Fruit fly (Drosophila melanogaster): ENCODE results near the gene Fuca.
A peak's percentile ranks its signal among the peaks of the same experiment; 100 is the strongest.

The Fuca gene

DNA sequence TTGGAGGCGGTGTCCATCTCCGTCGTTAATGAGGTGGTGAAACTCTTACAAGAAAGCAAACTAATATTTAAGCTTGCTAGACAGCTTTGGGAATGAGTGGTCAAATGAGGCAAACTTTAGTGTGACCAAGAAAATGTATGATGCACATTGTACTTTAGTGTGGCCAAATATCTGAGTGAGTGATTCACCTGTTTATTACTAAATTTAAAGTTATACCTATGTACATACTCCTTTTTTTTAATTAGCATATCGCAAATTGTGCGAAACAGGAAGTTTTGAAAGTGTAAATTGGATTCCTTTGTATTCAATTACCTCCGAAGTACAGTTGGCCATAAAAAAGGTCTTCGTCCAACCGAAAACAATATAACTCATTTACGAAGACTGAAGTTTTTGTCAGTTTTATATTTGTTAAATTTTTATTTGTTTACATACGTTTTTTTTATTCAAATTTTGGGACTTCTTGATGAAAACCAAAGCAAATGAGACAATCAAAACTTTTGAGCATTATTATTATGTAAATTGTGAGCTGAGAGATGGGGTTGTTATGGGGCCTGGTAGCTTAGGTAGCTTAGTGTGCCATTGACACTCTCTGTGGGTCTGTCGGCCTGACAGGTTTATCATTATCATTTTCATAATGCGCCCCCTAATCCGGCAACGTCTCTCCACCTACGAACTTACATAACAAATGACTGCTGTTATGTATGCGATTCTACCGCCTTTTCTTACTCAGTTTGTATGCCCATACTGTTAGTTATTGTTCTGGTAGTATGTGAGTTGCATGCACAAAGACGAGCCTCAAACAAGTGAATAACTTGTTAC is 17.2 kb upstream of the Fuca start:
- no peak for TF ChIP-seq CG14441 (GFP tag; IDR thresholded peaks at IDR 0.05)
- TF ChIP-seq sob (GFP tag; IDR thresholded peaks at IDR 0.05), result no peak
- peak; percentile 37 for TF ChIP-seq Med (GFP tag)
- no peak for TF ChIP-seq lbe (GFP tag; optimal IDR thresholded peaks at IDR 0.05)
- no peak for TF ChIP-seq CG4820 (GFP tag; optimal IDR thresholded peaks at IDR 0.05)
- TF ChIP-seq Nf-YA (GFP tag; IDR thresholded peaks at IDR 0.05), result no peak
- TF ChIP-seq mirr (GFP tag; optimal IDR thresholded peaks at IDR 0.05), result no peak
- no peak for TF ChIP-seq lola (GFP tag; optimal IDR thresholded peaks at IDR 0.05)
- TF ChIP-seq CG13296 (GFP tag; optimal IDR thresholded peaks at IDR 0.05), result no peak
- TF ChIP-seq Bgb (GFP tag; IDR thresholded peaks at IDR 0.05; ENCODE audit: partially characterized antibody), result no peak
- no peak for TF ChIP-seq CG17829 (tag; optimal IDR thresholded peaks at IDR 0.05)
- no peak for TF ChIP-seq wor (GFP tag; IDR thresholded peaks at IDR 0.05)
- peak; percentile 55 for TF ChIP-seq sens (GFP tag)
- no peak for TF ChIP-seq CG8359 (GFP tag; optimal IDR thresholded peaks at IDR 0.05; ENCODE audit: borderline replicate concordance)
- TF ChIP-seq CG6689 (GFP tag; IDR thresholded peaks at IDR 0.05), result no peak
- TF ChIP-seq CG9932 (GFP tag; IDR thresholded peaks at IDR 0.05), result no peak
- TF ChIP-seq Blimp-1 (GFP tag; optimal IDR thresholded peaks at IDR 0.05), result no peak
- TF ChIP-seq oc (tag; optimal IDR thresholded peaks at IDR 0.05), result peak; percentile 90
- TF ChIP-seq Ptx1 (GFP tag; IDR thresholded peaks at IDR 0.05), result no peak
- TF ChIP-seq CG13287 (GFP tag; IDR thresholded peaks at IDR 0.05; ENCODE audit: partially characterized antibody), result peak; percentile 46; the same call in 1 of the 2 replicates
- no peak for TF ChIP-seq slp2 (GFP tag; optimal IDR thresholded peaks at IDR 0.05)
- no peak for TF ChIP-seq al (GFP tag; IDR thresholded peaks at IDR 0.05)
- peak; percentile 7 for TF ChIP-seq gfzf (GFP tag; optimal IDR thresholded peaks at IDR 0.05)
- no peak for TF ChIP-seq ind (GFP tag; optimal IDR thresholded peaks at IDR 0.05)
- TF ChIP-seq CG14710 (tag; optimal IDR thresholded peaks at IDR 0.05), result no peak
- TF ChIP-seq chinmo (GFP tag; IDR thresholded peaks at IDR 0.05; ENCODE audit: partially characterized antibody), result 0 out of 4 replicates have a peak, but pooled peaks have one; percentile 6
- TF ChIP-seq ssp (GFP tag; IDR thresholded peaks at IDR 0.05), result no peak
- peak in 1 of 2 experiments; percentile 72 for TF ChIP-seq Pdp1 (GFP tag; optimal IDR thresholded peaks at IDR 0.05)
- no peak for TF ChIP-seq CG3407 (GFP tag; optimal IDR thresholded peaks at IDR 0.05)
- no peak for TF ChIP-seq tin (GFP tag; optimal IDR thresholded peaks at IDR 0.05)
- TF ChIP-seq abd-A (tag; optimal IDR thresholded peaks at IDR 0.05), result peak; percentile 57
- TF ChIP-seq Meics (GFP tag; optimal IDR thresholded peaks at IDR 0.05), result no peak
- peak; percentile 15 for TF ChIP-seq CG8290 (GFP tag; optimal IDR thresholded peaks at IDR 0.05)
- TF ChIP-seq CG8290 (tag; optimal IDR thresholded peaks at IDR 0.05), result no peak
- no peak for TF ChIP-seq slbo (GFP tag; IDR thresholded peaks at IDR 0.05)
- TF ChIP-seq CG15011 (GFP tag; optimal IDR thresholded peaks at IDR 0.05), result no peak
- TF ChIP-seq vvl (GFP tag; IDR thresholded peaks at IDR 0.05), result peak; percentile 37; the same call in 1 of the 2 replicates
- 0 out of 2 replicates have a peak, but pooled peaks have one; percentile 25 for TF ChIP-seq sna (GFP tag; IDR thresholded peaks at IDR 0.05; ENCODE audit: partially characterized antibody)
- peak; percentile 98 for TF ChIP-seq stwl (tag; optimal IDR thresholded peaks at IDR 0.05)
- no peak for TF ChIP-seq kni (GFP tag; optimal IDR thresholded peaks at IDR 0.05)
- peak; percentile 22; the same call in 1 of the 2 replicates for TF ChIP-seq nerfin-2 (GFP tag; IDR thresholded peaks at IDR 0.05; ENCODE audit: partially characterized antibody)
- no peak for TF ChIP-seq crol (GFP tag; IDR thresholded peaks at IDR 0.05)
- no peak for TF ChIP-seq CG2120 (GFP tag; optimal IDR thresholded peaks at IDR 0.05)
- TF ChIP-seq Awh (GFP tag; IDR thresholded peaks at IDR 0.05), result peak; percentile 58; the same call in 1 of the 2 replicates
- TF ChIP-seq zfh2 (GFP tag; optimal IDR thresholded peaks at IDR 0.05), result no peak
- no peak for TF ChIP-seq twi (tag; optimal IDR thresholded peaks at IDR 0.05)
- no peak for TF ChIP-seq CG8089 (GFP tag; optimal IDR thresholded peaks at IDR 0.05)
- TF ChIP-seq Hr39 (optimal IDR thresholded peaks at IDR 0.05), result no peak
- TF ChIP-seq ab (GFP tag; optimal IDR thresholded peaks at IDR 0.05), result no peak
